Worm (Caenorhabditis elegans) whole organism, late embryonic: ENCODE results near the gene rgs-2.

Source experiments
- C38D4.7 ChIP-seq: fragments of 200-800 bp; sonication (Bioruptor generic); optimal IDR thresholded peaks from 2 replicates; lab custom pipeline; 2018; ENCODE audit warnings: mild to moderate bottlenecking, missing genetic modification characterization, moderate library complexity, missing compliant biosample characterization
- K02D7.2 ChIP-seq: sonication (generic microtip); optimal IDR thresholded peaks from 2 replicates; lab custom pipeline; 2017; ENCODE audit warnings: mild to moderate bottlenecking, missing genetic modification characterization, missing compliant biosample characterization
- K09A11.1 ChIP-seq: sonication (generic microtip); optimal IDR thresholded peaks from 2 replicates; lab custom pipeline; 2017; ENCODE audit warnings: antibody characterized with exemption, mild to moderate bottlenecking, missing genetic modification characterization, missing compliant biosample characterization; ENCODE audit not compliant: insufficient read depth
- T23F11.4 ChIP-seq: fragments of 200-800 bp; sonication (Bioruptor generic); optimal IDR thresholded peaks from 2 replicates; lab custom pipeline; 2018; ENCODE audit warnings: mild to moderate bottlenecking, missing genetic modification characterization, missing compliant biosample characterization
- Y22D7AL.16 ChIP-seq: sonication (generic microtip); optimal IDR thresholded peaks from 2 replicates; lab custom pipeline; 2016; ENCODE audit warnings: missing genetic modification characterization, missing compliant biosample characterization
- ahr-1 ChIP-seq: sonication (generic microtip); optimal IDR thresholded peaks from 2 replicates; lab custom pipeline; 2016; ENCODE audit warnings: missing genetic modification characterization, missing compliant biosample characterization
- ceh-14 ChIP-seq: sonication (generic microtip); optimal IDR thresholded peaks from 2 replicates; lab custom pipeline; 2016; ENCODE audit warnings: missing genotype, missing genetic modification characterization, missing compliant biosample characterization
- ceh-19 ChIP-seq: fragments of 200-800 bp; sonication (Bioruptor generic); optimal IDR thresholded peaks from 2 replicates; lab custom pipeline; 2018; ENCODE audit warnings: mild to moderate bottlenecking, missing genetic modification characterization, missing compliant biosample characterization
- ceh-2 ChIP-seq: sonication (generic microtip); optimal IDR thresholded peaks from 2 replicates; lab custom pipeline; 2016; ENCODE audit warnings: missing genotype, missing genetic modification characterization, missing compliant biosample characterization
- ceh-24 ChIP-seq: sonication (generic microtip); optimal IDR thresholded peaks from 2 replicates; lab custom pipeline; 2016; ENCODE audit warnings: mild to moderate bottlenecking, missing genetic modification characterization, missing compliant biosample characterization
- ceh-31 ChIP-seq: sonication (generic microtip); optimal IDR thresholded peaks from 2 replicates; lab custom pipeline; 2016; ENCODE audit warnings: missing genetic modification characterization, missing compliant biosample characterization
- ceh-34 ChIP-seq: sonication (generic microtip); optimal IDR thresholded peaks from 2 replicates; lab custom pipeline; 2016; ENCODE audit warnings: mild to moderate bottlenecking, missing genetic modification characterization, missing compliant biosample characterization
- ceh-45 ChIP-seq: fragments of 200-800 bp; sonication (Bioruptor generic); IDR thresholded peaks from 2 replicates; pipeline ENCODE4 v1.3.6; 2022; ENCODE audit warnings: missing genetic modification reagents, missing genetic modification characterization, missing compliant biosample characterization
- che-1 ChIP-seq: sonication (generic microtip); optimal IDR thresholded peaks from 2 replicates; lab custom pipeline; 2016; ENCODE audit warnings: mild to moderate bottlenecking, missing genetic modification characterization, missing compliant biosample characterization
- elt-2 ChIP-seq: sonication (generic microtip); optimal IDR thresholded peaks from 2 replicates; lab custom pipeline; 2016; ENCODE audit warnings: missing genetic modification reagents, missing genetic modification characterization, missing compliant biosample characterization
- elt-4 ChIP-seq: sonication (generic microtip); optimal IDR thresholded peaks from 2 replicates; lab custom pipeline; 2016; ENCODE audit warnings: missing genetic modification characterization, missing compliant biosample characterization
- ets-4 ChIP-seq: sonication (generic microtip); optimal IDR thresholded peaks from 2 replicates; lab custom pipeline; 2016; ENCODE audit warnings: missing genetic modification characterization, missing compliant biosample characterization
- eyg-1 ChIP-seq: sonication (generic microtip); optimal IDR thresholded peaks from 2 replicates; lab custom pipeline; 2016; ENCODE audit warnings: missing genotype, missing genetic modification characterization, missing compliant biosample characterization
- fax-1 ChIP-seq: sonication (generic microtip); optimal IDR thresholded peaks from 2 replicates; lab custom pipeline; 2016; ENCODE audit warnings: missing genotype, missing genetic modification characterization, missing compliant biosample characterization
- fkh-6 ChIP-seq: sonication (generic microtip); optimal IDR thresholded peaks from 2 replicates; lab custom pipeline; 2016; ENCODE audit warnings: missing genetic modification characterization, missing compliant biosample characterization
- hlh-30 ChIP-seq: sonication (generic microtip); optimal IDR thresholded peaks from 2 replicates; lab custom pipeline; 2017; ENCODE audit warnings: antibody characterized with exemption, missing genetic modification characterization, missing compliant biosample characterization; ENCODE audit not compliant: insufficient read depth
- hlh-6 ChIP-seq: sonication (generic microtip); optimal IDR thresholded peaks from 2 replicates; lab custom pipeline; 2016; ENCODE audit warnings: missing genotype, missing genetic modification characterization, missing compliant biosample characterization
- lin-11 ChIP-seq: fragments of 200-800 bp; sonication (Bioruptor generic); optimal IDR thresholded peaks from 2 replicates; lab custom pipeline; 2018; ENCODE audit warnings: mild to moderate bottlenecking, missing genetic modification characterization, missing compliant biosample characterization
- madf-2 ChIP-seq: sonication (generic microtip); optimal IDR thresholded peaks from 2 replicates; lab custom pipeline; 2017; ENCODE audit warnings: missing genetic modification characterization, missing compliant biosample characterization
- mec-3 ChIP-seq: sonication (generic microtip); optimal IDR thresholded peaks from 2 replicates; lab custom pipeline; 2016; ENCODE audit warnings: borderline replicate concordance, missing genetic modification characterization, missing compliant biosample characterization
- nfya-1 ChIP-seq: sonication (generic microtip); optimal IDR thresholded peaks from 2 replicates; lab custom pipeline; 2017; ENCODE audit warnings: missing genetic modification characterization, mild to moderate bottlenecking, missing compliant biosample characterization, antibody characterized with exemption, moderate library complexity
- odd-2 ChIP-seq: sonication (generic microtip); optimal IDR thresholded peaks from 2 replicates; lab custom pipeline; 2017; ENCODE audit warnings: antibody characterized with exemption, mild to moderate bottlenecking, missing genetic modification characterization, missing compliant biosample characterization
- pag-3 ChIP-seq: sonication (generic microtip); optimal IDR thresholded peaks from 2 replicates; lab custom pipeline; 2016; ENCODE audit warnings: missing compliant biosample characterization, missing genetic modification characterization, borderline replicate concordance
- pat-9 ChIP-seq: fragments of 200-800 bp; sonication (Bioruptor generic); optimal IDR thresholded peaks from 2 replicates; lab custom pipeline; 2018; ENCODE audit warnings: mild to moderate bottlenecking, missing genetic modification characterization, moderate library complexity, missing compliant biosample characterization
- pha-2 ChIP-seq: sonication (generic microtip); optimal IDR thresholded peaks from 2 replicates; lab custom pipeline; 2017; ENCODE audit warnings: mild to moderate bottlenecking, missing genetic modification characterization, missing compliant biosample characterization
- pha-4 ChIP-seq: fragments of 150-350 bp; optimal IDR thresholded peaks from 2 replicates; lab custom pipeline; 2018; ENCODE audit warnings: missing biosample characterization, missing genetic modification reagents, missing genetic modification characterization
- pqm-1 ChIP-seq: sonication (generic microtip); optimal IDR thresholded peaks from 2 replicates; lab custom pipeline; 2016; ENCODE audit warnings: missing genetic modification characterization, missing compliant biosample characterization
- pros-1 ChIP-seq: fragments of 150-350 bp; optimal IDR thresholded peaks from 2 replicates; lab custom pipeline; 2014; ENCODE audit warnings: missing biosample characterization, missing genetic modification reagents, missing genetic modification characterization
- sdc-2 ChIP-seq: sonication (generic microtip); optimal IDR thresholded peaks from 2 replicates; lab custom pipeline; 2016; ENCODE audit warnings: missing genotype, missing genetic modification characterization, missing compliant biosample characterization
- sox-2 ChIP-seq: fragments of 200-800 bp; sonication (Bioruptor generic); IDR thresholded peaks from 2 replicates; pipeline ENCODE4 v1.3.6; 2022; ENCODE audit warnings: missing genetic modification reagents, missing genetic modification characterization, missing compliant biosample characterization
- sox-4 ChIP-seq: sonication (generic microtip); optimal IDR thresholded peaks from 2 replicates; lab custom pipeline; 2017; ENCODE audit warnings: mild to moderate bottlenecking, missing genetic modification characterization, inconsistent platforms, missing compliant biosample characterization
- tbx-2 ChIP-seq: sonication (generic microtip); optimal IDR thresholded peaks from 2 replicates; lab custom pipeline; 2016; ENCODE audit warnings: missing genetic modification characterization, missing compliant biosample characterization
- tbx-7 ChIP-seq: sonication (generic microtip); optimal IDR thresholded peaks from 2 replicates; lab custom pipeline; 2016; ENCODE audit warnings: missing genotype, missing genetic modification characterization, missing compliant biosample characterization
- ttx-3 ChIP-seq: sonication (generic microtip); optimal IDR thresholded peaks from 2 replicates; lab custom pipeline; 2016; ENCODE audit warnings: missing genetic modification reagents, missing genetic modification characterization, missing compliant biosample characterization
- unc-42 ChIP-seq: sonication (generic microtip); optimal IDR thresholded peaks from 2 replicates; lab custom pipeline; 2016; ENCODE audit warnings: missing genotype, missing genetic modification characterization, missing compliant biosample characterization
- unc-55 ChIP-seq: sonication (generic microtip); optimal IDR thresholded peaks from 2 replicates; lab custom pipeline; 2017; ENCODE audit warnings: missing biosample characterization, missing genetic modification reagents, missing genetic modification characterization
- zip-5 ChIP-seq: sonication (generic microtip); optimal IDR thresholded peaks from 2 replicates; lab custom pipeline; 2016; ENCODE audit warnings: missing genetic modification characterization, missing compliant biosample characterization
- ztf-16 ChIP-seq: sonication (generic microtip); optimal IDR thresholded peaks from 2 replicates; lab custom pipeline; 2017; ENCODE audit warnings: missing genetic modification characterization, missing compliant biosample characterization

rgs-2 gene

ce11 chrX:12665799-12666198 is 46.7 kb upstream of the rgs-2 start:
- no peak for TF ChIP-seq pag-3 (tag; lab: Kevin White, UChicago)
- TF ChIP-seq fax-1 (tag; lab: Kevin White, UChicago), result no peak
- TF ChIP-seq eyg-1 (tag; lab: Kevin White, UChicago), result no peak
- TF ChIP-seq ceh-19 (GFP tag; lab: Kevin White, UChicago), result no peak
- no peak for TF ChIP-seq ceh-24 (tag; lab: Kevin White, UChicago)
- no peak for TF ChIP-seq T23F11.4

- TF ChIP-seq elt-2 (no peak), zip-5 (no peak), sox-2 (GFP tag; lab: Robert Waterston, UW) (no peak), elt-4 (tag; lab: Kevin White, UChicago) (no peak), pha-2 (tag; lab: Kevin White, UChicago) (no peak), ceh-2 (tag; lab: Kevin White, UChicago) (no peak), tbx-2 (tag; lab: Kevin White, UChicago) (no peak), fkh-6 (tag; lab: Kevin White, UChicago) (no peak), sox-4 (tag; lab: Kevin White, UChicago) (no peak), mec-3 (tag; lab: Kevin White, UChicago) (no peak), hlh-6 (tag; lab: Kevin White, UChicago) (no peak), ceh-45 (GFP tag; lab: Robert Waterston, UW) (no peak), tbx-7 (tag; lab: Kevin White, UChicago) (no peak)
- TF ChIP-seq, all 69 proteins: peak for 0
Observed at ce11 chrX:12667804-12668511, 44.5 kb upstream of the rgs-2 start, which contains the start of gene nhr-17. TSS of gene nhr-17 (minus strand) at chrX:12667854.

ce11 chrX:12668941-12669501 is 43.4 kb upstream of the rgs-2 start:
- TF ChIP-seq unc-42 (tag; lab: Kevin White, UChicago) (no peak), sox-4 (tag; lab: Kevin White, UChicago) (no peak), K09A11.1 (tag; lab: Kevin White, UChicago) (no peak), eyg-1 (tag; lab: Kevin White, UChicago) (no peak), pag-3 (tag; lab: Kevin White, UChicago) (no peak), ceh-14 (no peak), pros-1 (no peak), Y22D7AL.16 (tag; lab: Kevin White, UChicago) (no peak), madf-2 (tag; lab: Kevin White, UChicago) (no peak), sox-2 (GFP tag; lab: Robert Waterston, UW) (no peak), lin-11 (no peak), fkh-6 (tag; lab: Kevin White, UChicago) (no peak), unc-55 (no peak), hlh-30 (tag; lab: Kevin White, UChicago) (no peak), elt-2 (no peak), tbx-2 (tag; lab: Kevin White, UChicago) (no peak), ceh-34 (tag; lab: Kevin White, UChicago) (no peak), C38D4.7 (no peak), nfya-1 (tag; lab: Kevin White, UChicago) (no peak), ahr-1 (no peak)

- TF ChIP-seq odd-2 (tag; lab: Kevin White, UChicago) (no peak), pat-9 (tag; lab: Kevin White, UChicago) (peak; percentile 20), zip-5 (no peak), K09A11.1 (tag; lab: Kevin White, UChicago) (no peak), tbx-7 (tag; lab: Kevin White, UChicago) (no peak), fax-1 (tag; lab: Kevin White, UChicago) (no peak), T23F11.4 (no peak), sox-4 (tag; lab: Kevin White, UChicago) (no peak), K02D7.2 (tag; lab: Kevin White, UChicago) (no peak), unc-42 (tag; lab: Kevin White, UChicago) (peak; percentile 92), pqm-1 (tag; lab: Kevin White, UChicago) (no peak), fkh-6 (tag; lab: Kevin White, UChicago) (peak; percentile 42), pha-4 (tag; lab: Kevin White, UChicago) (no peak), ets-4 (tag; lab: Kevin White, UChicago) (peak; percentile 5), pha-2 (tag; lab: Kevin White, UChicago) (peak; percentile 6), ttx-3 (tag; lab: Kevin White, UChicago) (no peak), ceh-31 (tag; lab: Kevin White, UChicago) (peak; percentile 90), ztf-16 (tag; lab: Kevin White, UChicago) (no peak), tbx-2 (tag; lab: Kevin White, UChicago) (peak; percentile 89), pag-3 (tag; lab: Kevin White, UChicago) (no peak), che-1 (tag; lab: Kevin White, UChicago) (no peak), sdc-2 (tag; lab: Kevin White, UChicago) (peak; percentile 75)
Observed at ce11 chrX:12670385-12670784, 42.1 kb upstream of the rgs-2 start.
